Worm (Caenorhabditis elegans) whole organism, L1 larva: Measurements from ENCODE around the gene vps-53.

Experiments
- blmp-1 ChIP-seq: fragments of 150-350 bp; optimal IDR thresholded peaks from 2 replicates; lab custom pipeline; 2014; ENCODE audit warnings: missing biosample characterization, missing genetic modification characterization
- elt-3 ChIP-seq, 6 experiments: fragments of 150-350 bp in 1 of 6; sonication (generic microtip); optimal IDR thresholded peaks; 2 replicates each; lab custom pipeline; 2017 to 2018; ENCODE audit warnings: missing biosample characterization in 6 of 6, missing genetic modification characterization in 6 of 6, inconsistent platforms in 1 of 6
- sptf-1 ChIP-seq: fragments of 150-350 bp; optimal IDR thresholded peaks from 2 replicates; lab custom pipeline; 2014; ENCODE audit warnings: missing biosample characterization, missing genetic modification characterization
- unc-130 ChIP-seq: fragments of 150-350 bp; optimal IDR thresholded peaks from 2 replicates; lab custom pipeline; 2017; ENCODE audit warnings: missing biosample characterization, missing genetic modification characterization, inconsistent platforms
- unc-62 ChIP-seq: fragments of 150-350 bp; optimal IDR thresholded peaks from 2 replicates; lab custom pipeline; 2014; ENCODE audit warnings: missing biosample characterization, missing genetic modification reagents, missing genetic modification characterization
- unc-86 ChIP-seq: sonication (generic microtip); optimal IDR thresholded peaks from 2 replicates; lab custom pipeline; 2016; ENCODE audit warnings: missing genetic modification characterization, missing compliant biosample characterization
- vab-15 ChIP-seq: sonication (generic microtip); optimal IDR thresholded peaks from 2 replicates; lab custom pipeline; 2017; ENCODE audit warnings: missing genotype, mild to moderate bottlenecking, missing genetic modification characterization, missing compliant biosample characterization

DNA sequence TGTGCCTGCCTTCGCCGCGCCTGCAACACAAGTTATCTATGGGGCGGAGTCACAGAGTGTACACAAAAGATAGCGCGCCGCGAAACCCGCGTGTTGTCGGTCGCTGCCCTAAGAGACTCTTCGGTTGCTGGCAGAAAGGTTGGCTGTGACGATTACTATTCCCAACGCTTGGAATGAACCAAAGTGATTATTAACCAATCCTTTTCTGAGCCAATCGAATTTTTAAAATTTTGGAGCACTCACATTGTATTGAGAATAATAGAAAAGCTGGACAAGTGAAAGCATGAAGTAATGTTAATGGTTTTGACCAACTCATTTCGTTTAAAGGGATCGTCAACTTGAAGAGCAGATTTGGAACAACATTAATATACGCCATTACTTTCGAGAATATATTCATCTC is 40.1 kb downstream of the vps-53 start:
- TF ChIP-seq blmp-1 (no peak), unc-86 (tag; lab: Kevin White, UChicago) (peak; percentile 32), unc-62 (GFP tag; lab: Kevin White, UChicago) (no peak), elt-3 (tag; optimal IDR thresholded peaks at IDR 0.05; lab: Kevin White, UChicago) (peak in 4 of 6 experiments; percentile 3 to 14 (median 8)), vab-15 (tag; lab: Kevin White, UChicago) (no peak), sptf-1 (tag; lab: Kevin White, UChicago) (no peak), unc-130 (tag; lab: Kevin White, UChicago) (no peak)
